Worm (Caenorhabditis elegans) whole organism, mixed stage, embryonic: ENCODE results near the gene sdz-31.

Source experiments
- ceh-83 ChIP-seq: fragments of 200-800 bp; sonication (Bioruptor generic); optimal IDR thresholded peaks from 2 replicates; lab custom pipeline; 2018; ENCODE audit warnings: mild to moderate bottlenecking, missing genetic modification characterization, missing compliant biosample characterization
- lin-13 ChIP-seq: fragments of 150-350 bp; optimal IDR thresholded peaks from 2 replicates; lab custom pipeline; 2014; ENCODE audit warnings: missing biosample characterization, missing genetic modification characterization
- lin-32 ChIP-seq: fragments of 200-800 bp; sonication (Bioruptor generic); optimal IDR thresholded peaks from 2 replicates; lab custom pipeline; 2018; ENCODE audit warnings: mild to moderate bottlenecking, missing genetic modification characterization, missing compliant biosample characterization
- lsy-2 ChIP-seq: fragments of 150-350 bp; optimal IDR thresholded peaks from 2 replicates; lab custom pipeline; 2014; ENCODE audit warnings: missing biosample characterization, missing genetic modification characterization
- mab-5 ChIP-seq: fragments of 150-350 bp; optimal IDR thresholded peaks from 2 replicates; lab custom pipeline; 2014; ENCODE audit warnings: missing biosample characterization, missing genetic modification characterization
- nhr-237 ChIP-seq: fragments of 150-350 bp; optimal IDR thresholded peaks from 2 replicates; lab custom pipeline; 2014; ENCODE audit warnings: missing biosample characterization, missing genetic modification characterization
- nhr-28 ChIP-seq: fragments of 150-350 bp; optimal IDR thresholded peaks from 2 replicates; lab custom pipeline; 2014; ENCODE audit warnings: missing biosample characterization, missing genetic modification characterization
- nhr-76 ChIP-seq: sonication (generic microtip); optimal IDR thresholded peaks from 2 replicates; lab custom pipeline; 2017; ENCODE audit warnings: missing biosample characterization, missing genetic modification characterization
- unc-39 ChIP-seq: fragments of 150-350 bp; optimal IDR thresholded peaks from 2 replicates; lab custom pipeline; 2014; ENCODE audit warnings: missing biosample characterization, missing genetic modification characterization

- no peak for TF ChIP-seq lin-13 (tag; lab: Kevin White, UChicago)
- TF ChIP-seq lsy-2 (tag; lab: Kevin White, UChicago): peak; percentile 67
- no peak for TF ChIP-seq nhr-237 (tag; lab: Kevin White, UChicago)
- no peak for TF ChIP-seq nhr-76 (tag; lab: Kevin White, UChicago)
- no peak for TF ChIP-seq ceh-83 (GFP tag; lab: Kevin White, UChicago)
- TF ChIP-seq lin-32 (GFP tag; lab: Kevin White, UChicago): no peak
- no peak for TF ChIP-seq unc-39 (tag; lab: Kevin White, UChicago)
- no peak for TF ChIP-seq nhr-28 (tag; lab: Kevin White, UChicago)
- TF ChIP-seq mab-5 (tag; lab: Kevin White, UChicago): no peak
These were observed 19.6 kb upstream of the sdz-31 start for ce11 chrV:9860337-9860736.
